Fruit fly (Drosophila melanogaster): ENCODE measurements around the gene CG13247.

DNA sequence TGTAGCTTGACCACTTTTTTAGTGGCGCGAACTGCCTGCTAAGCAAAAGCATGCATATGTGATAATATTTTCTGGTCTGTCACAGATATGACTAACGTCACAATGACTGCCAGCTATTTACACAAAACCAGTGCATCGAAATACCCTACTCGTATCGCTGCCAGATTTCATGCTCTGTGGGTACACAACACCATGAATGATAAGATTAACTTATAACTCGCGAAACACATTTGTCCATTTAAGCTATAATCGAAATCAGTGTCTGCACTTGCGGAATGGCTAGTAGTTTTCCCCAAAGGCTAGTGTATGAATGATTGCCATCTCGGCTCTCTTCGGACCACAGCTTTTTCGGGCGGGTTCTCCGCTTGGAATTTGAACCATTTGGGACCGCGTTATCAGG, 15.3 kb downstream of the CG13247 start:
- TF ChIP-seq h (optimal IDR thresholded peaks at IDR 0.05) (no peak), insv (optimal IDR thresholded peaks at IDR 0.05) (no peak), ttk (optimal IDR thresholded peaks at IDR 0.05) (no peak), psq (optimal IDR thresholded peaks at IDR 0.05) (no peak), Sin3A (optimal IDR thresholded peaks at IDR 0.05) (no peak)
